Fruit fly (Drosophila melanogaster): ENCODE data around the gene CG13625.

dm6 chr3R:24569669-24570349 lies 15.2 kb downstream of the CG13625 start:
- TF ChIP-seq emc (GFP tag; optimal IDR thresholded peaks at IDR 0.05) (no peak), Dip2 (GFP tag; IDR thresholded peaks at IDR 0.05) (no peak), Optix (GFP tag; IDR thresholded peaks at IDR 0.05) (no peak), chn (GFP tag; optimal IDR thresholded peaks at IDR 0.05) (no peak), CkIIα-i1 (GFP tag; IDR thresholded peaks at IDR 0.05) (no peak), Med (GFP tag) (peak; percentile 52), CG16815 (GFP tag; optimal IDR thresholded peaks at IDR 0.05) (no peak), kay (GFP tag; optimal IDR thresholded peaks at IDR 0.05) (no peak), CG9817 (tag; optimal IDR thresholded peaks at IDR 0.05) (no peak), CG4707 (GFP tag; optimal IDR thresholded peaks at IDR 0.05) (no peak), Lhr (GFP tag; optimal IDR thresholded peaks at IDR 0.05) (no peak), H2.0 (GFP tag; IDR thresholded peaks at IDR 0.05) (no peak), jing (GFP tag; optimal IDR thresholded peaks at IDR 0.05) (no peak), Elba2 (GFP tag; optimal IDR thresholded peaks at IDR 0.05) (no peak)

Data from whole organism, embryonic.